Fruit fly (Drosophila melanogaster) whole organism, embryonic: ENCODE measurements around the gene CG42716.

Experiments used
- BtbVII ChIP-seq: fragments of 200-800 bp; sonication (Bioruptor generic); optimal IDR thresholded peaks from 3 replicates; lab custom pipeline; 2017; ENCODE audit warnings: missing biosample characterization, mild to moderate bottlenecking, missing genetic modification characterization
- CG10267 ChIP-seq: fragments of 200-800 bp; sonication (Bioruptor generic); optimal IDR thresholded peaks from 2 replicates; lab custom pipeline; 2018; ENCODE audit warnings: missing biosample characterization, mild to moderate bottlenecking, missing genetic modification characterization, moderate library complexity
- CG10654 ChIP-seq: fragments of 200-800 bp; sonication (Bioruptor generic); optimal IDR thresholded peaks from 2 replicates; lab custom pipeline; 2016; ENCODE audit warnings: missing biosample characterization, missing genetic modification characterization
- CG11560 ChIP-seq: fragments of 200-800 bp; sonication (Bioruptor generic); IDR thresholded peaks from 3 replicates; pipeline ENCODE4 v1.3.6; 2022; ENCODE audit warnings: missing biosample characterization, missing genetic modification characterization
- CG1233 ChIP-seq: fragments of 200-800 bp; sonication (Bioruptor generic); optimal IDR thresholded peaks from 4 replicates; lab custom pipeline; 2018; ENCODE audit warnings: missing biosample characterization, mild to moderate bottlenecking, missing genetic modification characterization
- CG14050 ChIP-seq: fragments of 200-800 bp; sonication (Bioruptor generic); IDR thresholded peaks from 3 replicates; pipeline ENCODE4 v1.3.6; 2022; ENCODE audit warnings: missing biosample characterization, missing genetic modification characterization
- CG14710 ChIP-seq: fragments of 200-800 bp; sonication (Bioruptor generic); optimal IDR thresholded peaks from 3 replicates; lab custom pipeline; 2019; ENCODE audit warnings: missing biosample characterization, mild to moderate bottlenecking, missing genetic modification characterization, moderate library complexity
- CG15696 ChIP-seq: fragments of 200-800 bp; sonication (Bioruptor generic); optimal IDR thresholded peaks from 2 replicates; lab custom pipeline; 2019; ENCODE audit warnings: missing biosample characterization, mild to moderate bottlenecking, missing genetic modification characterization, moderate library complexity
- CG1603 ChIP-seq: fragments of 200-800 bp; sonication (Bioruptor generic); optimal IDR thresholded peaks from 2 replicates; lab custom pipeline; 2019; ENCODE audit warnings: missing biosample characterization, mild to moderate bottlenecking, missing genetic modification characterization, moderate library complexity
- CG17912 ChIP-seq: fragments of 200-800 bp; sonication (Bioruptor generic); optimal IDR thresholded peaks from 2 replicates; lab custom pipeline; 2018; ENCODE audit warnings: missing biosample characterization, mild to moderate bottlenecking, missing genetic modification characterization
- CG1832 ChIP-seq: fragments of 200-800 bp; sonication (Bioruptor generic); optimal IDR thresholded peaks from 2 replicates; lab custom pipeline; 2017; ENCODE audit warnings: missing biosample characterization, mild to moderate bottlenecking, missing genetic modification characterization, inconsistent platforms
- CG31388 ChIP-seq: fragments of 200-800 bp; sonication (Bioruptor generic); optimal IDR thresholded peaks from 2 replicates; lab custom pipeline; 2016; ENCODE audit warnings: missing biosample characterization, missing genetic modification characterization
- CG32767 ChIP-seq: fragments of 200-800 bp; sonication (Bioruptor generic); IDR thresholded peaks from 2 replicates; pipeline ENCODE4 v1.3.6; 2022; ENCODE audit warnings: missing biosample characterization, missing genetic modification characterization
- CG34224 ChIP-seq: fragments of 200-800 bp; sonication (Bioruptor generic); IDR thresholded peaks from 3 replicates; pipeline ENCODE4 v1.3.6; 2022; ENCODE audit warnings: missing biosample characterization, missing genetic modification characterization; ENCODE audit not compliant: partially characterized antibody
- CG4617 ChIP-seq: fragments of 200-800 bp; sonication (Bioruptor generic); optimal IDR thresholded peaks from 3 replicates; lab custom pipeline; 2016; ENCODE audit warnings: missing biosample characterization, missing genetic modification characterization, borderline replicate concordance
- CG4854 ChIP-seq: fragments of 200-800 bp; sonication (Bioruptor generic); optimal IDR thresholded peaks from 2 replicates; lab custom pipeline; 2016; ENCODE audit warnings: missing biosample characterization, missing genetic modification characterization, inconsistent platforms
- CG7963 ChIP-seq: fragments of 200-800 bp; sonication (Bioruptor generic); IDR thresholded peaks from 3 replicates; pipeline ENCODE4 v1.3.6; 2022; ENCODE audit warnings: missing biosample characterization, missing genetic modification characterization; ENCODE audit not compliant: partially characterized antibody
- CG9727 ChIP-seq: fragments of 200-800 bp; sonication (Bioruptor generic); optimal IDR thresholded peaks from 3 replicates; lab custom pipeline; 2017; ENCODE audit warnings: missing biosample characterization, mild to moderate bottlenecking, missing genetic modification characterization
- D ChIP-seq, 2 experiments: fragments of 200-800 bp in 1 of 2; fragments of >200 bp in 1 of 2; sonication (Bioruptor generic) in 1 of 2; optimal IDR thresholded peaks; 2 replicates in 1 of 2; 3 replicates in 1 of 2; lab custom pipeline; 2017; ENCODE audit warnings: mild to moderate bottlenecking in 1 of 2, missing biosample characterization in 1 of 2, missing genetic modification characterization in 1 of 2, missing genetic modification reagents in 1 of 2
- Dad ChIP-seq: fragments of 200-800 bp; sonication (Bioruptor generic); optimal IDR thresholded peaks from 3 replicates; lab custom pipeline; 2016; ENCODE audit warnings: missing biosample characterization, missing genetic modification characterization
- Elba2 ChIP-seq: fragments of 200-800 bp; sonication (Bioruptor generic); optimal IDR thresholded peaks from 3 replicates; lab custom pipeline; 2016; ENCODE audit warnings: missing biosample characterization, missing genetic modification characterization
- Ets65A ChIP-seq: fragments of 200-800 bp; sonication (Bioruptor generic); peaks from one replicate; lab custom pipeline; 2016; ENCODE audit warnings: missing biosample characterization, missing genetic modification characterization
- Ets97D ChIP-seq: fragments of 200-800 bp; sonication (Bioruptor generic); optimal IDR thresholded peaks from 3 replicates; lab custom pipeline; 2016; ENCODE audit warnings: missing biosample characterization, missing genetic modification characterization
- Fer1 ChIP-seq: fragments of 200-800 bp; sonication (Bioruptor generic); optimal IDR thresholded peaks from 2 replicates; lab custom pipeline; 2017; ENCODE audit warnings: missing biosample characterization, mild to moderate bottlenecking, missing genetic modification characterization
- GATAe ChIP-seq: fragments of 200-800 bp; sonication (Bioruptor generic); conservative IDR thresholded peaks from 2 replicates; pipeline ENCODE4 v1.3.6; 2022; ENCODE audit warnings: missing biosample characterization, missing genetic modification characterization
- Gsc ChIP-seq: fragments of 200-800 bp; sonication (Bioruptor generic); IDR thresholded peaks from 2 replicates; pipeline ENCODE4 v1.3.6; 2022; ENCODE audit warnings: missing biosample characterization, missing genetic modification characterization
- HLH4C ChIP-seq: fragments of 200-800 bp; sonication (Bioruptor generic); IDR thresholded peaks from 3 replicates; pipeline ENCODE4 v1.3.6; 2022; ENCODE audit warnings: missing biosample characterization, missing genetic modification characterization; ENCODE audit not compliant: partially characterized antibody
- MESR4 ChIP-seq: fragments of 200-800 bp; sonication (Bioruptor generic); optimal IDR thresholded peaks from 2 replicates; lab custom pipeline; 2018; ENCODE audit warnings: missing biosample characterization, mild to moderate bottlenecking, missing genetic modification characterization, moderate library complexity
- NFAT ChIP-seq: fragments of 200-800 bp; sonication (Bioruptor generic); IDR thresholded peaks from 2 replicates; pipeline ENCODE4 v1.3.6; 2022; ENCODE audit warnings: missing biosample characterization, missing genetic modification characterization
- Sry-β ChIP-seq: fragments of 200-800 bp; sonication (Bioruptor generic); optimal IDR thresholded peaks from 2 replicates; lab custom pipeline; 2018; ENCODE audit warnings: missing biosample characterization, mild to moderate bottlenecking, missing genetic modification characterization, moderate library complexity
- Xbp1 ChIP-seq: fragments of 200-800 bp; sonication (Bioruptor generic); optimal IDR thresholded peaks from 3 replicates; lab custom pipeline; 2016; ENCODE audit warnings: missing biosample characterization, mild to moderate bottlenecking, missing genetic modification characterization
- abd-A ChIP-seq: fragments of 200-800 bp; sonication (Bioruptor generic); optimal IDR thresholded peaks from 3 replicates; lab custom pipeline; 2019; ENCODE audit warnings: missing biosample characterization, mild to moderate bottlenecking, missing genetic modification characterization, moderate library complexity
- al ChIP-seq: fragments of 200-800 bp; sonication (Bioruptor generic); IDR thresholded peaks from 2 replicates; pipeline ENCODE4 v1.3.6; 2022; ENCODE audit warnings: missing biosample characterization, missing genetic modification characterization
- ap ChIP-seq: fragments of 200-800 bp; sonication (Bioruptor generic); IDR thresholded peaks from 2 replicates; pipeline ENCODE4 v1.3.6; 2022; ENCODE audit warnings: missing biosample characterization, missing genetic modification characterization
- bsh ChIP-seq, 2 experiments: fragments of 200-800 bp; sonication (Bioruptor generic); optimal IDR thresholded peaks; 2 replicates each; lab custom pipeline; 2017 to 2018; ENCODE audit warnings: mild to moderate bottlenecking in 2 of 2, missing biosample characterization in 2 of 2, missing genetic modification characterization in 2 of 2, moderate library complexity in 1 of 2
- corto ChIP-seq: fragments of 200-800 bp; sonication (Bioruptor generic); optimal IDR thresholded peaks from 2 replicates; lab custom pipeline; 2016; ENCODE audit warnings: missing biosample characterization, mild to moderate bottlenecking, missing genetic modification characterization, moderate library complexity
- ftz-f1 ChIP-seq: fragments of 200-800 bp; sonication (Bioruptor generic); optimal IDR thresholded peaks from 2 replicates; lab custom pipeline; 2016; ENCODE audit warnings: missing biosample characterization, missing genetic modification characterization
- gfzf ChIP-seq: fragments of 200-800 bp; sonication (Bioruptor generic); optimal IDR thresholded peaks from 2 replicates; lab custom pipeline; 2016; ENCODE audit warnings: missing biosample characterization, mild to moderate bottlenecking, missing genetic modification characterization, moderate library complexity
- grn ChIP-seq: fragments of 200-800 bp; sonication (Bioruptor generic); optimal IDR thresholded peaks from 3 replicates; lab custom pipeline; 2017; ENCODE audit warnings: missing biosample characterization, missing genetic modification characterization
- kay ChIP-seq: fragments of 200-800 bp; sonication (Bioruptor generic); optimal IDR thresholded peaks from 2 replicates; lab custom pipeline; 2016; ENCODE audit warnings: missing biosample characterization, missing genetic modification characterization
- klu ChIP-seq: fragments of 200-800 bp; sonication (Bioruptor generic); IDR thresholded peaks from 2 replicates; pipeline ENCODE4 v1.3.6; 2022; ENCODE audit warnings: missing biosample characterization, missing genetic modification characterization
- knrl ChIP-seq: fragments of 200-800 bp; sonication (Bioruptor generic); IDR thresholded peaks from 3 replicates; pipeline ENCODE4 v1.3.6; 2022; ENCODE audit warnings: missing biosample characterization, missing genetic modification characterization; ENCODE audit not compliant: partially characterized antibody
- lmd ChIP-seq: fragments of 200-800 bp; sonication (Bioruptor generic); IDR thresholded peaks from 2 replicates; pipeline ENCODE4 v1.3.6; 2022; ENCODE audit warnings: missing biosample characterization, missing genetic modification characterization
- mld ChIP-seq: fragments of 200-800 bp; sonication (Bioruptor generic); IDR thresholded peaks from 3 replicates; pipeline ENCODE4 v1.3.6; 2022; ENCODE audit warnings: missing biosample characterization, missing genetic modification characterization; ENCODE audit not compliant: partially characterized antibody
- phol ChIP-seq: fragments of 200-800 bp; sonication (Bioruptor generic); optimal IDR thresholded peaks from 3 replicates; lab custom pipeline; 2018; ENCODE audit warnings: missing biosample characterization, mild to moderate bottlenecking, missing genetic modification characterization, moderate library complexity
- shn ChIP-seq: fragments of 200-800 bp; sonication (Bioruptor generic); optimal IDR thresholded peaks from 3 replicates; lab custom pipeline; 2016; ENCODE audit warnings: missing biosample characterization, missing genetic modification characterization
- sima ChIP-seq: fragments of 200-800 bp; sonication (Bioruptor generic); optimal IDR thresholded peaks from 2 replicates; lab custom pipeline; 2016; ENCODE audit warnings: missing biosample characterization, missing genetic modification characterization
- stwl ChIP-seq: fragments of 200-800 bp; sonication (Bioruptor generic); optimal IDR thresholded peaks from 3 replicates; lab custom pipeline; 2018; ENCODE audit warnings: missing biosample characterization, mild to moderate bottlenecking, missing genetic modification characterization, moderate library complexity
- tna ChIP-seq: fragments of 200-800 bp; sonication (Bioruptor generic); IDR thresholded peaks from 2 replicates; pipeline ENCODE4 v1.3.6; 2022; ENCODE audit warnings: missing biosample characterization, missing genetic modification characterization; ENCODE audit not compliant: partially characterized antibody
- unc-4 ChIP-seq: fragments of 200-800 bp; sonication (Bioruptor generic); IDR thresholded peaks from 2 replicates; pipeline ENCODE4 v1.3.6; 2022; ENCODE audit warnings: missing biosample characterization, missing genetic modification characterization; ENCODE audit not compliant: partially characterized antibody

The CG42716 gene

dm6 chr3L:16050887-16051258 lies 17.3 kb downstream of the CG42716 start, which contains the start of gene Diap1 (continued):
- TF ChIP-seq CG4854 (GFP tag; lab: Kevin White, UChicago) (no peak), GATAe (GFP tag; lab: Robert Waterston, UW) (no peak), CG7963 (GFP tag; lab: Robert Waterston, UW) (peak; percentile 91), CG17912 (GFP tag; lab: Kevin White, UChicago) (no peak), Sry-β (GFP tag; lab: Kevin White, UChicago) (peak; percentile 82), tna (GFP tag; lab: Robert Waterston, UW) (peak; percentile 78), CG32767 (no peak), Ets65A (GFP tag; lab: Kevin White, UChicago) (peak; percentile 90), CG10654 (GFP tag; lab: Kevin White, UChicago) (peak; percentile 6), unc-4 (GFP tag; lab: Robert Waterston, UW) (peak; percentile 88), al (GFP tag; lab: Robert Waterston, UW) (no peak), CG1233 (GFP tag; lab: Kevin White, UChicago) (no peak), Gsc (GFP tag; lab: Robert Waterston, UW) (no peak), kay (GFP tag; lab: Kevin White, UChicago) (no peak), NFAT (no peak), CG4617 (GFP tag; lab: Kevin White, UChicago) (no peak), corto (GFP tag; lab: Kevin White, UChicago) (no peak), shn (GFP tag; lab: Kevin White, UChicago) (no peak), CG1603 (tag; lab: Kevin White, UChicago) (peak; percentile 71), ap (no peak), stwl (peak; percentile 93), CG11560 (tag; lab: Robert Waterston, UW) (peak; percentile 100), lmd (GFP tag; lab: Robert Waterston, UW) (no peak), CG31388 (GFP tag; lab: Kevin White, UChicago) (no peak), Fer1 (no peak), sima (GFP tag; lab: Kevin White, UChicago) (no peak), Xbp1 (GFP tag; lab: Kevin White, UChicago) (no peak), CG9727 (no peak), klu (no peak), ftz-f1 (GFP tag; lab: Kevin White, UChicago) (peak; percentile 53), CG34224 (peak; percentile 80), knrl (GFP tag; lab: Robert Waterston, UW) (peak; percentile 88), MESR4 (no peak), bsh (GFP tag; optimal IDR thresholded peaks at IDR 0.05; lab: Kevin White, UChicago) (no peak), Ets97D (GFP tag; lab: Kevin White, UChicago) (peak; percentile 90), CG1832 (GFP tag; lab: Kevin White, UChicago) (no peak), BtbVII (GFP tag; lab: Kevin White, UChicago) (no peak), mld (GFP tag; lab: Robert Waterston, UW) (peak; percentile 67; the same call in 2 of the 3 replicates), abd-A (peak; percentile 7), grn (GFP tag; lab: Kevin White, UChicago) (no peak), CG14050 (GFP tag; lab: Robert Waterston, UW) (no peak), Dad (GFP tag; lab: Kevin White, UChicago) (peak; percentile 0), D (optimal IDR thresholded peaks at IDR 0.05; lab: Kevin White, UChicago) (no peak), D (GFP tag; optimal IDR thresholded peaks at IDR 0.05; lab: Kevin White, UChicago) (no peak), phol (tag; lab: Kevin White, UChicago) (peak; percentile 40), HLH4C (peak; percentile 91), CG14710 (tag; lab: Kevin White, UChicago) (peak; percentile 100), CG15696 (tag; lab: Kevin White, UChicago) (no peak), Elba2 (GFP tag; lab: Kevin White, UChicago) (no peak), CG10267 (tag; lab: Kevin White, UChicago) (peak; percentile 59), gfzf (GFP tag; lab: Kevin White, UChicago) (peak; percentile 58)
